Fruit fly (Drosophila melanogaster) Kc167 (cell line): ENCODE results near the gene SPE.

Experiments
- Myc ChIP-seq: fragments of >200 bp; optimal IDR thresholded peaks from 2 replicates; lab custom pipeline; 2017; ENCODE audit warnings: missing external identifiers
- Sin3A ChIP-seq: fragments of >200 bp; optimal IDR thresholded peaks from 2 replicates; lab custom pipeline; 2018; ENCODE audit warnings: missing external identifiers
- h ChIP-seq: fragments of >200 bp; optimal IDR thresholded peaks from 3 replicates; lab custom pipeline; 2018; ENCODE audit warnings: missing external identifiers
- insv ChIP-seq: fragments of >200 bp; optimal IDR thresholded peaks from 3 replicates; lab custom pipeline; 2018; ENCODE audit warnings: missing external identifiers
- psq ChIP-seq: fragments of >200 bp; optimal IDR thresholded peaks from 2 replicates; lab custom pipeline; 2017; ENCODE audit warnings: missing external identifiers
- ttk ChIP-seq: sonication (Bioruptor generic); optimal IDR thresholded peaks from 2 replicates; lab custom pipeline; 2017; ENCODE audit warnings: missing external identifiers

DNA sequence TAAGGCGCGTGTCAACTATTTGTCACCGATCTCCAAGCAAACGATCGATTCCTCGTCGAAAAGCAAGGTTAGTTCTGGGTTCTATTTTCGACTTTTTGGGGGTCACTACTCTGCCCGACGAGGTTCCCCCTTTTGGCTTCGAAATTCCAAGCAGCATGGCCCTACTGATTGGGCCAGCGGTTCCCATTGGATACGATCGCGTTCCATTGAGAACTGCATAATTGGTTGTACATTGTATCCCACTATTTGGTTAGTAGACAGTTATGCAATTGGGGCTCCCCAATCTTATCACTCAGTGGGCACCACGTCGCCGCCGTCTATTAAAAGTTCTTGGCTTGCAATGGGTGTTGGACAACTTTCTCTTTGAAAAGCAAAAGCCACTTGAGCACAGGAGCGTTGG lies 47.7 kb downstream of the SPE start:
- TF ChIP-seq ttk (lab: Kevin White, UChicago): no peak
- TF ChIP-seq h (lab: Kevin White, UChicago): no peak
- no peak for TF ChIP-seq psq (lab: Kevin White, UChicago)
- no peak for TF ChIP-seq insv
- no peak for TF ChIP-seq Sin3A (lab: Kevin White, UChicago)
- TF ChIP-seq Myc: no peak
